Worm (Caenorhabditis elegans) whole organism, mixed stage, embryonic: ENCODE measurements around the gene cal-2.

Experiments used
- mab-5 ChIP-seq: fragments of 150-350 bp; optimal IDR thresholded peaks from 2 replicates; lab custom pipeline; 2014; ENCODE audit warnings: missing biosample characterization, missing genetic modification characterization
- nhr-28 ChIP-seq: fragments of 150-350 bp; optimal IDR thresholded peaks from 2 replicates; lab custom pipeline; 2014; ENCODE audit warnings: missing biosample characterization, missing genetic modification characterization
- unc-62 ChIP-seq: fragments of 150-350 bp; optimal IDR thresholded peaks from 2 replicates; lab custom pipeline; 2014; ENCODE audit warnings: missing biosample characterization, missing genetic modification reagents, missing genetic modification characterization

ce11 chrII:8945167-8945566 is 15.3 kb upstream of the cal-2 start:
- no peak for TF ChIP-seq mab-5 (tag; lab: Kevin White, UChicago)
- no peak for TF ChIP-seq nhr-28 (tag; lab: Kevin White, UChicago)
- TF ChIP-seq unc-62 (GFP tag; lab: Kevin White, UChicago), result no peak
